Fruit fly (Drosophila melanogaster) whole organism, adult: ENCODE measurements around the gene CG13771.

Experiments used
- CG11617 ChIP-seq: fragments of 200-800 bp; sonication (Bioruptor generic); optimal IDR thresholded peaks from 2 replicates; lab custom pipeline; 2017; ENCODE audit warnings: mild to moderate bottlenecking, missing biosample characterization, missing genetic modification reagents, missing genetic modification characterization
- CG12768 ChIP-seq: fragments of 200-800 bp; sonication (Bioruptor generic); optimal IDR thresholded peaks from 2 replicates; lab custom pipeline; 2017; ENCODE audit warnings: missing biosample characterization, missing genetic modification characterization, mild to moderate bottlenecking, moderate library complexity, missing genetic modification reagents
- CG14711 ChIP-seq: fragments of 200-800 bp; sonication (Bioruptor generic); optimal IDR thresholded peaks from 2 replicates; lab custom pipeline; 2018; ENCODE audit warnings: missing biosample characterization, mild to moderate bottlenecking, missing genetic modification characterization, moderate library complexity
- CG1620 ChIP-seq: fragments of 200-800 bp; sonication (Bioruptor generic); optimal IDR thresholded peaks from 2 replicates; lab custom pipeline; 2016; ENCODE audit warnings: missing biosample characterization, missing genetic modification characterization
- CG33017 ChIP-seq: fragments of 200-800 bp; sonication (Bioruptor generic); optimal IDR thresholded peaks from 2 replicates; lab custom pipeline; 2018; ENCODE audit warnings: missing biosample characterization, mild to moderate bottlenecking, missing genetic modification characterization, moderate library complexity
- CG5204 ChIP-seq: fragments of 200-800 bp; sonication (Bioruptor generic); optimal IDR thresholded peaks from 2 replicates; lab custom pipeline; 2016; ENCODE audit warnings: missing biosample characterization, missing genetic modification characterization
- CG7045 ChIP-seq: fragments of 200-800 bp; sonication (Bioruptor generic); optimal IDR thresholded peaks from 2 replicates; lab custom pipeline; 2017; ENCODE audit warnings: missing biosample characterization, mild to moderate bottlenecking, missing genetic modification characterization
- CG7101 ChIP-seq: fragments of 200-800 bp; sonication (Bioruptor generic); optimal IDR thresholded peaks from 2 replicates; lab custom pipeline; 2018; ENCODE audit warnings: missing biosample characterization, mild to moderate bottlenecking, missing genetic modification characterization, moderate library complexity
- Clk ChIP-seq: fragments of 200-800 bp; sonication (Bioruptor generic); optimal IDR thresholded peaks from 2 replicates; lab custom pipeline; 2017; ENCODE audit warnings: missing biosample characterization, missing genetic modification characterization
- Crg-1 ChIP-seq: fragments of 200-800 bp; sonication (Bioruptor generic); optimal IDR thresholded peaks from 2 replicates; lab custom pipeline; 2016; ENCODE audit warnings: missing biosample characterization, missing genetic modification characterization
- Hr96 ChIP-seq: fragments of 200-800 bp; sonication (Bioruptor generic); optimal IDR thresholded peaks from 2 replicates; lab custom pipeline; 2016; ENCODE audit warnings: missing biosample characterization, missing genetic modification characterization
- Mnt ChIP-seq: fragments of 200-800 bp; sonication (Bioruptor generic); optimal IDR thresholded peaks from 2 replicates; lab custom pipeline; 2016; ENCODE audit warnings: missing biosample characterization, mild to moderate bottlenecking, missing genetic modification characterization
- bab1 ChIP-seq: fragments of 200-800 bp; sonication (Bioruptor generic); optimal IDR thresholded peaks from 3 replicates; lab custom pipeline; 2019; ENCODE audit warnings: missing biosample characterization, mild to moderate bottlenecking, missing genetic modification characterization, moderate library complexity
- cic ChIP-seq: fragments of 200-800 bp; sonication (Bioruptor generic); optimal IDR thresholded peaks from 2 replicates; lab custom pipeline; 2017; ENCODE audit warnings: missing biosample characterization, mild to moderate bottlenecking, missing genetic modification characterization, moderate library complexity
- cnc ChIP-seq, 2 experiments: fragments of >200 bp; optimal IDR thresholded peaks; 2 replicates each; lab custom pipeline; 2017
- kay ChIP-seq: fragments of 200-800 bp; sonication (Bioruptor generic); peaks from one replicate; lab custom pipeline; 2016; ENCODE audit warnings: missing biosample characterization, missing genetic modification characterization, borderline replicate concordance
- ovo ChIP-seq: fragments of 200-800 bp; sonication (Bioruptor generic); optimal IDR thresholded peaks from 2 replicates; lab custom pipeline; 2016; ENCODE audit warnings: missing biosample characterization, missing genetic modification characterization
- pad ChIP-seq: fragments of 200-800 bp; sonication (Bioruptor generic); optimal IDR thresholded peaks from 3 replicates; lab custom pipeline; 2017; ENCODE audit warnings: missing biosample characterization, missing genetic modification characterization, mild to moderate bottlenecking, moderate library complexity, missing genetic modification reagents
- tj ChIP-seq: fragments of 200-800 bp; sonication (Bioruptor generic); optimal IDR thresholded peaks from 3 replicates; lab custom pipeline; 2017; ENCODE audit warnings: missing biosample characterization, mild to moderate bottlenecking, missing genetic modification characterization, moderate library complexity
- toe ChIP-seq: fragments of 200-800 bp; sonication (Bioruptor generic); optimal IDR thresholded peaks from 2 replicates; lab custom pipeline; 2016; ENCODE audit warnings: missing biosample characterization, missing genetic modification characterization

The CG13771 gene

DNA sequence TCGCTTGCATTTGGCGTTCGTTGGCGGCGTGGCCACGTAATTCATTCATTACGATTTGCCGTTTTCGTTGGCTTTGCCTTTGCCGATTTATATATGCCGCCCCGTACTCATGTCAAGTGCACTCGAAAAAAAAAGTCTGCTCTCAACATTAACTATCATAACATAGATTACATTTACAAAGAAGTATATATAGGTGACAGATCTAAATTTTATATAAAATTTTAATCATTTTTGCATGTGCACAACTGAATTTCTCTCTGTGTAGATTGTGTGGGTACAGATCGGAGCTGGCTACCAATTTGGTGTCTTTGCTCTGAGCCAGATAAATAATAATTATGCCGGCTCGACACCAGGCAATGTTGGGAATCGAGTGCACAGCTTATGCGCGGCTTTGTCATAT, 35.0 kb upstream of the CG13771 start:
- TF ChIP-seq CG7045 (GFP tag; lab: Kevin White, UChicago) (no peak), tj (GFP tag; lab: Kevin White, UChicago) (no peak), CG12768 (GFP tag; lab: Kevin White, UChicago) (no peak), ovo (no peak), Clk (GFP tag; lab: Kevin White, UChicago) (no peak), toe (no peak), Mnt (GFP tag; lab: Kevin White, UChicago) (no peak), pad (no peak), CG33017 (no peak)

DNA sequence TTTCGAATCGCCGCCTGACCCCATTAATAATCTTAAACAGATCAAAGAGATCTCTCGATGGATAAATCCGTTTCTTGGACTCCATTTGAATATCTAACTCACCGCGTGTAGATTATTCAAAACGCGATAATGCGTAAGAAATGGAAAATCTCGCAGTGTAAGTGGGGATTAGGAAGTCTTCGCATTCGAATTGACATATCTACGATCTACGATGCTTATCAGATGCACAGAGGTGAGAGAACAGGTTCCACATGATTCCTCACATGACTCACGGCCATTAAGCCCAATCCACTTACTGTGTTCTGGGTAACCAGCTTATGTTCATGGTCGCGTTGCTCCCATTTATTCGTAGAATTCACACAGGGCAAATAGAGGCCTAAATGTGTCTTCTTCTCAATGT, 32.8 kb upstream of the CG13771 start:
- no peak for TF ChIP-seq CG11617 (GFP tag; lab: Kevin White, UChicago)
- TF ChIP-seq cic (GFP tag; lab: Kevin White, UChicago): no peak
- TF ChIP-seq Crg-1 (GFP tag; lab: Kevin White, UChicago): no peak
- no peak for TF ChIP-seq ovo
- no peak for TF ChIP-seq CG12768 (GFP tag; lab: Kevin White, UChicago)
- no peak for TF ChIP-seq toe
- no peak for TF ChIP-seq CG14711
- TF ChIP-seq bab1: no peak
- no peak for TF ChIP-seq Clk (GFP tag; lab: Kevin White, UChicago)
- no peak for TF ChIP-seq CG7045 (GFP tag; lab: Kevin White, UChicago)
- no peak for TF ChIP-seq CG1620
- TF ChIP-seq CG5204 (GFP tag; lab: Kevin White, UChicago): no peak
- TF ChIP-seq CG7101 (tag; lab: Kevin White, UChicago): no peak
- no peak for TF ChIP-seq pad
- TF ChIP-seq kay: no peak
- TF ChIP-seq tj (GFP tag; lab: Kevin White, UChicago): no peak
- no peak for TF ChIP-seq CG33017
- TF ChIP-seq cnc (optimal IDR thresholded peaks at IDR 0.05; lab: Kevin White, UChicago): no peak
- TF ChIP-seq Hr96 (GFP tag; lab: Kevin White, UChicago): no peak
- TF ChIP-seq Mnt (GFP tag; lab: Kevin White, UChicago): no peak

DNA sequence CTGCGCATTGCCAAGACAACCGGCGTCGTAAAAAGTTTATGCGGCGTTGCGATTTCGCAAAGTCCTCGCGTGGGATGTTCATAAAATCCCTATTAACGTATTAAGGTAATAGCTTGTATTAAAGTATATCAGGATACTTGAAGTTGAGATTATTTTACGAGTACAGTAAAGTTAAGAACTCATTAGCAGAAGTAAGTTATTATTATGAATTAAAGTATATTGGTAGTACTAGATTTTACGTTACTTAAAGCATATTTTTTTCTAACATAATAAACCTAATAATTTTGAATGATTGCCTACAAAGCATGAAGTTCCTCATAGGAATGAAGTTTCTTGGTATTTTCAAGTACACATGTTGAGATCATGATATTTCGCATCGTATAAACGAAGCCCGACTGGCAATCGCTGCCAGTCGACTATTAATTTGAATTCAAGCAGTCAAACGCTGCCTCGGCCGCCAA, 30.4 kb upstream of the CG13771 start:
- TF ChIP-seq CG7101 (tag; lab: Kevin White, UChicago) (no peak), Hr96 (GFP tag; lab: Kevin White, UChicago) (no peak), CG33017 (no peak), kay (no peak), CG5204 (GFP tag; lab: Kevin White, UChicago) (no peak), Mnt (GFP tag; lab: Kevin White, UChicago) (no peak), CG1620 (no peak), CG7045 (GFP tag; lab: Kevin White, UChicago) (no peak), tj (GFP tag; lab: Kevin White, UChicago) (no peak), cic (GFP tag; lab: Kevin White, UChicago) (no peak), toe (no peak), Crg-1 (GFP tag; lab: Kevin White, UChicago) (no peak), pad (no peak), CG12768 (GFP tag; lab: Kevin White, UChicago) (no peak), CG14711 (no peak), bab1 (no peak), CG11617 (GFP tag; lab: Kevin White, UChicago) (no peak), Clk (GFP tag; lab: Kevin White, UChicago) (no peak), cnc (optimal IDR thresholded peaks at IDR 0.05; lab: Kevin White, UChicago) (no peak), ovo (no peak)

DNA sequence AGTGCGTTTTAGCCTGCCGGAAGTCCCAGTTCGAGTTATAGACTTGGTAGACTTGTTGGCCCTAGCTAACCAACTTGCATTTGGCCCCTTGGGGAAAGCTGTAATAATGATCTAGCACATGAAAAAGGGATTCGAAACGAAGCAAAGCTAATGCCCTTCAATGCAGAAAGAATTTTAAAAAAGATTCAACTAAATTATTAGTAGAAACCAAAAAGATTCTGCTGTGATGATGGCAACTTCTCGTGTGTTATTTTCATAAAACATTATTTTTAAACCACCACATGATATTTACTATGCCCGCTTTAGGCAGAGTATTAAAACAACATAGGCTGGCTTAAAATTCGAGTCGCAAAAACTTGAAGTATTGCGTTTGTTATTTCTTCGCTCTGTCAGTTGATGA, 28.6 kb upstream of the CG13771 start:
- TF ChIP-seq CG7045 (GFP tag; lab: Kevin White, UChicago) (no peak), tj (GFP tag; lab: Kevin White, UChicago) (no peak), CG11617 (GFP tag; lab: Kevin White, UChicago) (no peak), bab1 (no peak), cnc (optimal IDR thresholded peaks at IDR 0.05; lab: Kevin White, UChicago) (no peak), kay (no peak), CG5204 (GFP tag; lab: Kevin White, UChicago) (no peak), Mnt (GFP tag; lab: Kevin White, UChicago) (no peak), Hr96 (GFP tag; lab: Kevin White, UChicago) (no peak), Clk (GFP tag; lab: Kevin White, UChicago) (no peak), toe (no peak)

DNA sequence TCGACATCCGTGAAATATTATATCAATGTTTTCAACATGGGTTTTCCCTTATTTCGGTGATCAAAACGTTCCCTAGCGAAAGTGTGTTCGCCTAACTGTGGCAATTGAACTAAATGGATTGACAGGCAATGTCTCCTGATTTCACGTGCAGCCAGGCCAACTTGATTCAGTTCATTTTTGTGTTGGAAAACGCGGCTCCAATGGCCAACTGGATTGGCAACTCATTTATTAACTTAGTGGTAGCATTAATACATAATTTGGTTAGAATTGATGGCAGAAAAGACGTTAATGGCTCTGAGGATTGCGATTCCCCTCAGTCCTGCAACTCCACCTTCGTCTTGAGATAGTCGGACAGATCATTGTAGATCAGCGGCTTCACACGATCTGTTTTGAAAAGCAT, 23.2 kb upstream of the CG13771 start, which contains the start of gene CG11327:
TSS of gene CG11327 (minus strand) at position 101 of the 400 bp plus-strand sequence.
- TF ChIP-seq bab1 (no peak), CG12768 (GFP tag; lab: Kevin White, UChicago) (no peak), CG14711 (no peak), cnc (optimal IDR thresholded peaks at IDR 0.05; lab: Kevin White, UChicago) (no peak), CG33017 (no peak), Clk (GFP tag; lab: Kevin White, UChicago) (no peak), Mnt (GFP tag; lab: Kevin White, UChicago) (no peak), tj (GFP tag; lab: Kevin White, UChicago) (no peak), toe (no peak), kay (no peak)

DNA sequence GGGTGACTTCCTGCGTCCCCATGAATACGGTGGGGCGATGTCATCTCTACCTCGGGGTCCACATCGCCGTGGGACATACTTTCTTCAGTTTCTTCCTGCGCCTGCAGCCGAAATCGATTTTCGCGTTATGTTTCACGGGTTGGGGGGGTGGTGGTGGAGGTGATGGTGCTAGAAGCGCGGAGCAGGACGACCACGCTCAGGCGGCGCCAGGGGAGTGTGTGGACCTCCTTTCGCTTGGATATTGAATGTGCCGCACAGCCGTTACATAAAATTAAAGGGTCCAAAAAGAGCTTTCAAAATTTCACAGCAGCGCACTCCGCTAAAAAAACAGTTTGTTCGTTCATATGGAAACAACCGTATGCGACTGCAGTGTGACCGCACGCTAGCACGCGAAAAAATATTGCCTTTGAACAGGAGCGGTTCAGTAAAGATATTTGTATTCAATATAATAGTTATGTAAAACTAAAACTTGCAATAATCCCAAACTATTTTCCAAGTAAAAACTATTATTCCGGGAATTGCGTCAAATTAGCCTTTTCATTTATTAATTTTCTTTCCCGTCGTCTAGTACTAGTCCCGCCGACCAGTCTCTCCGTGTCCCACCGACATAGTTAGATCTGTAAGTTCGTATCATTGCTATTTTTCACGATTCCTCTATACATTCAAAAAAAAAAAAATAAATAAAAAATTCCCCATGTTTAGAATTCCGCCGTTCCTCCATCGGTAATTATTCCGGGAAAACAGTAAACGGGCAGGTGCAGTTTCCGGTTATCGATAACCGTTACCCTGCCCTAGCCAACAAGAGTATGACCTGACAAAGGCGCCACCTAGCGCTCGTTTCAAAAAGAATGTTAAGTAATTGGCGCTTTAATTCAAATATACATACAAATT, 20.8 kb upstream of the CG13771 start, which contains the start of gene Nhe3:
TSS of gene Nhe3 (minus strand) at position 373 of the 891 bp plus-strand sequence.
- TF ChIP-seq CG7101 (tag; lab: Kevin White, UChicago) (peak; percentile 73), ovo (peak; percentile 85), CG1620 (peak; percentile 59), cic (GFP tag; lab: Kevin White, UChicago) (peak; percentile 34), Clk (GFP tag; lab: Kevin White, UChicago) (peak; percentile 58), CG33017 (peak; percentile 46), cnc (optimal IDR thresholded peaks at IDR 0.05; lab: Kevin White, UChicago) (no peak), tj (GFP tag; lab: Kevin White, UChicago) (peak; percentile 49), Crg-1 (GFP tag; lab: Kevin White, UChicago) (peak; percentile 48), toe (no peak), CG7045 (GFP tag; lab: Kevin White, UChicago) (peak; percentile 68), CG5204 (GFP tag; lab: Kevin White, UChicago) (peak; percentile 81), Hr96 (GFP tag; lab: Kevin White, UChicago) (peak; percentile 73), bab1 (peak; percentile 60), Mnt (GFP tag; lab: Kevin White, UChicago) (peak; percentile 86), CG14711 (peak; percentile 60), kay (no peak), CG11617 (GFP tag; lab: Kevin White, UChicago) (peak; percentile 83), pad (peak; percentile 67), CG12768 (GFP tag; lab: Kevin White, UChicago) (peak; percentile 75)
